Worm (Caenorhabditis elegans) whole organism, L4 larva: ENCODE results near the gene ric-8.
A peak's percentile ranks its signal among the peaks of the same experiment; 100 is the strongest.

Experiments
- D1046.2 ChIP-seq: fragments of 200-800 bp; sonication (Bioruptor generic); IDR thresholded peaks from 2 replicates; pipeline ENCODE4 v1.3.6; 2022; ENCODE audit warnings: missing genetic modification characterization, missing compliant biosample characterization
- F10B5.3 ChIP-seq: sonication (generic microtip); optimal IDR thresholded peaks from 2 replicates; lab custom pipeline; 2016; ENCODE audit warnings: mild to moderate bottlenecking, missing genetic modification characterization, missing compliant biosample characterization
- F49E8.2 ChIP-seq: sonication (generic microtip); optimal IDR thresholded peaks from 2 replicates; lab custom pipeline; 2016; ENCODE audit warnings: missing compliant biosample characterization, mild to moderate bottlenecking, missing genetic modification characterization, borderline replicate concordance
- T20F7.1 ChIP-seq: fragments of 200-800 bp; sonication (Bioruptor generic); optimal IDR thresholded peaks from 2 replicates; lab custom pipeline; 2018; ENCODE audit warnings: mild to moderate bottlenecking, missing genetic modification characterization, missing compliant biosample characterization
- T26A8.4 ChIP-seq: fragments of 200-800 bp; sonication (Bioruptor generic); IDR thresholded peaks from 2 replicates; pipeline ENCODE4 v1.3.6; 2022; ENCODE audit warnings: missing genetic modification characterization, missing compliant biosample characterization
- Y75B8A.6 ChIP-seq: fragments of 200-800 bp; sonication (Bioruptor generic); IDR thresholded peaks from 2 replicates; pipeline ENCODE4 v1.3.6; 2022; ENCODE audit warnings: missing genetic modification reagents, missing genetic modification characterization, missing compliant biosample characterization
- ZK546.5 ChIP-seq, 2 experiments: sonication (generic microtip); optimal IDR thresholded peaks; 2 replicates each; lab custom pipeline; 2017; ENCODE audit warnings: missing biosample characterization in 2 of 2, missing genetic modification characterization in 2 of 2
- aha-1 ChIP-seq: fragments of 150-350 bp; peaks from one replicate; lab custom pipeline; 2014; ENCODE audit warnings: missing biosample characterization, missing genetic modification characterization
- ama-1 ChIP-seq: fragments of 150-350 bp; optimal IDR thresholded peaks from 2 replicates; lab custom pipeline; 2014; ENCODE audit warnings: inconsistent platforms, mixed read lengths
- attf-4 ChIP-seq: sonication (generic microtip); optimal IDR thresholded peaks from 3 replicates; lab custom pipeline; 2017; ENCODE audit warnings: missing biosample characterization, missing genetic modification characterization
- ceh-32 ChIP-seq: sonication (generic microtip); optimal IDR thresholded peaks from 2 replicates; lab custom pipeline; 2016; ENCODE audit warnings: mild to moderate bottlenecking, missing genetic modification characterization, missing compliant biosample characterization; ENCODE audit not compliant: poor library complexity
- ceh-44 ChIP-seq: fragments of 200-800 bp; sonication (Bioruptor generic); IDR thresholded peaks from 2 replicates; pipeline ENCODE4 v1.3.6; 2022; ENCODE audit warnings: missing genetic modification reagents, missing genetic modification characterization, missing compliant biosample characterization
- ces-1 ChIP-seq: fragments of 150-350 bp; sonication (generic microtip); optimal IDR thresholded peaks from 4 replicates; lab custom pipeline; 2014; ENCODE audit warnings: missing biosample characterization, missing genetic modification reagents, missing genetic modification characterization
- ctbp-1 ChIP-seq: fragments of 200-800 bp; sonication (Bioruptor generic); IDR thresholded peaks from 2 replicates; pipeline ENCODE4 v1.3.6; 2022; ENCODE audit warnings: missing genetic modification reagents, missing genetic modification characterization, missing compliant biosample characterization
- daf-12 ChIP-seq: fragments of 150-350 bp; optimal IDR thresholded peaks from 2 replicates; lab custom pipeline; 2014; ENCODE audit warnings: missing biosample characterization, missing genetic modification reagents, missing genetic modification characterization
- dmd-6 ChIP-seq: fragments of 200-800 bp; sonication (Bioruptor generic); IDR thresholded peaks from 2 replicates; pipeline ENCODE4 v1.3.6; 2022; ENCODE audit warnings: missing genetic modification reagents, missing genetic modification characterization, missing compliant biosample characterization
- dmd-8 ChIP-seq: fragments of 200-800 bp; sonication (Bioruptor generic); IDR thresholded peaks from 2 replicates; pipeline ENCODE4 v1.3.6; 2022; ENCODE audit warnings: missing genetic modification characterization, missing compliant biosample characterization
- duxl-1 ChIP-seq: sonication (generic microtip); optimal IDR thresholded peaks from 2 replicates; lab custom pipeline; 2016; ENCODE audit warnings: mild to moderate bottlenecking, missing genetic modification characterization, moderate library complexity, missing compliant biosample characterization; ENCODE audit not compliant: poor library complexity
- dve-1 ChIP-seq: sonication (generic microtip); optimal IDR thresholded peaks from 2 replicates; lab custom pipeline; 2017; ENCODE audit warnings: antibody characterized with exemption, mild to moderate bottlenecking, missing genetic modification characterization, missing compliant biosample characterization; ENCODE audit not compliant: insufficient read depth
- fos-1 ChIP-seq: fragments of 150-350 bp; optimal IDR thresholded peaks from 2 replicates; lab custom pipeline; 2014; ENCODE audit warnings: missing biosample characterization, missing genetic modification characterization
- hif-1 ChIP-seq, 2 experiments: sonication (generic microtip); optimal IDR thresholded peaks; 2 replicates each; lab custom pipeline; 2016 to 2017; ENCODE audit warnings: missing compliant biosample characterization in 2 of 2, missing genetic modification characterization in 2 of 2, missing genetic modification reagents in 2 of 2, missing genotype in 2 of 2, mild to moderate bottlenecking in 1 of 2
- hlh-11 ChIP-seq: fragments of 200-800 bp; sonication (Bioruptor generic); optimal IDR thresholded peaks from 2 replicates; lab custom pipeline; 2018; ENCODE audit warnings: mild to moderate bottlenecking, missing genetic modification characterization, missing compliant biosample characterization
- hlh-30 ChIP-seq: sonication (generic microtip); optimal IDR thresholded peaks from 2 replicates; lab custom pipeline; 2017; ENCODE audit warnings: antibody characterized with exemption, mild to moderate bottlenecking, missing genetic modification characterization, missing compliant biosample characterization; ENCODE audit not compliant: insufficient read depth
- jun-1 ChIP-seq: fragments of 150-350 bp; optimal IDR thresholded peaks from 2 replicates; lab custom pipeline; 2014; ENCODE audit warnings: missing biosample characterization, missing genetic modification reagents, missing genetic modification characterization
- lin-13 ChIP-seq: fragments of 150-350 bp; optimal IDR thresholded peaks from 2 replicates; lab custom pipeline; 2014; ENCODE audit warnings: missing biosample characterization, missing genetic modification reagents, missing genetic modification characterization
- lin-29 ChIP-seq: fragments of 200-800 bp; sonication (Bioruptor generic); IDR thresholded peaks from 2 replicates; pipeline ENCODE4 v1.3.6; 2022; ENCODE audit warnings: missing genetic modification reagents, missing genetic modification characterization, missing compliant biosample characterization
- lsy-2 ChIP-seq, 2 experiments: fragments of 150-350 bp in 1 of 2; sonication (generic microtip) in 1 of 2; optimal IDR thresholded peaks; 2 replicates each; lab custom pipeline; 2014 to 2017; ENCODE audit warnings: missing biosample characterization in 2 of 2, missing genetic modification characterization in 2 of 2
- madf-9 ChIP-seq: fragments of 200-800 bp; sonication (Bioruptor generic); conservative IDR thresholded peaks from 2 replicates; pipeline ENCODE4 v1.3.6; 2022; ENCODE audit warnings: missing genetic modification reagents, missing genetic modification characterization, missing compliant biosample characterization
- mdl-1 ChIP-seq, 2 experiments: fragments of 150-350 bp in 1 of 2; sonication (generic microtip) in 1 of 2; optimal IDR thresholded peaks; 2 replicates each; lab custom pipeline; 2014 to 2017; ENCODE audit warnings: missing biosample characterization in 2 of 2, missing genetic modification characterization in 2 of 2
- mep-1 ChIP-seq: fragments of 150-350 bp; sonication (generic microtip); optimal IDR thresholded peaks from 3 replicates; lab custom pipeline; 2014; ENCODE audit warnings: missing biosample characterization, missing genetic modification characterization
- mxl-3 ChIP-seq: fragments of 200-800 bp; sonication (Bioruptor generic); optimal IDR thresholded peaks from 2 replicates; lab custom pipeline; 2018; ENCODE audit warnings: mild to moderate bottlenecking, missing genetic modification characterization, missing compliant biosample characterization
- nhr-102 ChIP-seq: sonication (generic microtip); optimal IDR thresholded peaks from 2 replicates; lab custom pipeline; 2016; ENCODE audit warnings: mild to moderate bottlenecking, missing genetic modification characterization, moderate library complexity, missing compliant biosample characterization
- nhr-25 ChIP-seq: sonication (generic microtip); optimal IDR thresholded peaks from 2 replicates; lab custom pipeline; 2017; ENCODE audit warnings: missing genetic modification characterization, mild to moderate bottlenecking, missing compliant biosample characterization, antibody characterized with exemption, moderate library complexity, borderline replicate concordance; ENCODE audit not compliant: insufficient read depth
- nhr-28 ChIP-seq: fragments of 150-350 bp; optimal IDR thresholded peaks from 2 replicates; lab custom pipeline; 2014; ENCODE audit warnings: missing biosample characterization, missing genetic modification characterization
- nhr-41 ChIP-seq: fragments of 200-800 bp; sonication (Bioruptor generic); IDR thresholded peaks from 2 replicates; pipeline ENCODE4 v1.3.6; 2022; ENCODE audit warnings: missing genetic modification reagents, missing genetic modification characterization, missing compliant biosample characterization
- nhr-42 ChIP-seq: fragments of 200-800 bp; sonication (Bioruptor generic); IDR thresholded peaks from 2 replicates; pipeline ENCODE4 v1.3.6; 2022; ENCODE audit warnings: missing genetic modification characterization, missing compliant biosample characterization
- nhr-48 ChIP-seq: sonication (generic microtip); optimal IDR thresholded peaks from 2 replicates; lab custom pipeline; 2016; ENCODE audit warnings: mild to moderate bottlenecking, missing genetic modification characterization, missing compliant biosample characterization
- nhr-76 ChIP-seq: fragments of 150-350 bp; optimal IDR thresholded peaks from 2 replicates; lab custom pipeline; 2014; ENCODE audit warnings: missing biosample characterization, missing genetic modification characterization
- pha-4 ChIP-seq, 2 experiments: fragments of 150-350 bp in 1 of 2; fragments of 200-800 bp in 1 of 2; sonication (Bioruptor generic) in 1 of 2; IDR thresholded peaks in 1 of 2; optimal IDR thresholded peaks in 1 of 2; 2 replicates each; pipeline versions ENCODE4 v1.3.6 to Lab custom; 2014 to 2022; ENCODE audit warnings: missing genetic modification characterization in 2 of 2, missing genetic modification reagents in 2 of 2, missing biosample characterization in 1 of 2, missing compliant biosample characterization in 1 of 2
- set-16 ChIP-seq: fragments of 200-800 bp; sonication (Bioruptor generic); IDR thresholded peaks from 2 replicates; pipeline ENCODE4 v1.3.6; 2022; ENCODE audit warnings: missing genetic modification reagents, missing genetic modification characterization, missing compliant biosample characterization
- snpc-4 ChIP-seq: fragments of 150-350 bp; optimal IDR thresholded peaks from 2 replicates; lab custom pipeline; 2014; ENCODE audit warnings: missing biosample characterization, missing genetic modification characterization
- spr-3 ChIP-seq: fragments of 200-800 bp; sonication (Bioruptor generic); optimal IDR thresholded peaks from 2 replicates; lab custom pipeline; 2018; ENCODE audit warnings: mild to moderate bottlenecking, missing genetic modification characterization, missing compliant biosample characterization
- tra-1 ChIP-seq: fragments of 200-800 bp; sonication (Bioruptor generic); IDR thresholded peaks from 2 replicates; pipeline ENCODE4 v1.3.6; 2022; ENCODE audit warnings: missing genetic modification reagents, missing genetic modification characterization, missing compliant biosample characterization
- unc-130 ChIP-seq: sonication (generic microtip); optimal IDR thresholded peaks from 2 replicates; lab custom pipeline; 2016; ENCODE audit warnings: missing genetic modification reagents, missing genetic modification characterization, missing compliant biosample characterization
- unc-62 ChIP-seq, 3 experiments: fragments of 150-350 bp in 1 of 3; sonication (generic microtip); optimal IDR thresholded peaks in 2 of 3; peaks in 1 of 3; 1 replicate in 1 of 3; 2 replicates in 2 of 3; lab custom pipeline; 2014 to 2017; ENCODE audit warnings: missing biosample characterization in 3 of 3, missing genetic modification characterization in 3 of 3, missing genetic modification reagents in 3 of 3, missing genotype in 1 of 3
- zfp-2 ChIP-seq: sonication (generic microtip); optimal IDR thresholded peaks from 2 replicates; lab custom pipeline; 2016; ENCODE audit warnings: mild to moderate bottlenecking, missing genetic modification characterization, missing compliant biosample characterization
- zfp-3 ChIP-seq: fragments of 200-800 bp; sonication (Bioruptor generic); conservative IDR thresholded peaks from 2 replicates; pipeline ENCODE4 v1.3.6; 2022; ENCODE audit warnings: missing genetic modification reagents, missing genetic modification characterization, missing compliant biosample characterization
- zip-2 ChIP-seq: fragments of 150-350 bp; optimal IDR thresholded peaks from 2 replicates; lab custom pipeline; 2014; ENCODE audit warnings: missing biosample characterization, missing genetic modification characterization
- ztf-7 ChIP-seq: fragments of 150-350 bp; optimal IDR thresholded peaks from 2 replicates; lab custom pipeline; 2014; ENCODE audit warnings: missing biosample characterization, missing genetic modification characterization

ric-8 gene

DNA sequence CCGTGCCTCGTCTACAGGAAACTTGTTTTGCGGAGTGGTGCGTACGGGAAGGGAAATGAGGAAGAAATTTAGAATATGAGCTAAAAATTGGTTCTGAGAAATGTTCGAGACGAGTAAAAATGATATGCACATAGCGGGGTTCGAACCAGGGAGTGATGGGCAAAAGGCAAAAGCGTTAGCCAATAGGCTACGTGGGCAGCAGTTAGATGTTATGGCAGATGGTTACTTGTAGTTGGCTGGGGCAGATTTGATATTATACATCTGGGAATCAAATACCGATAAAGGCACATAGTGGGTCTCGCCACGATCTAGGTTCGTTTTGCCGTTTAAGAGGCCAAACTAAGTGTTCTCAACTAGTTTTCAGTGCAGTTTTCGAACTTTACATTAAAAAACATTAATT, 14.5 kb downstream of the ric-8 start (continued):
- TF ChIP-seq set-16 (no peak), spr-3 (GFP tag; lab: Kevin White, UChicago) (peak; percentile 14), T20F7.1 (GFP tag; lab: Kevin White, UChicago) (no peak), mdl-1 (tag; optimal IDR thresholded peaks at IDR 0.05; lab: Kevin White, UChicago) (no peak), hif-1 (tag; optimal IDR thresholded peaks at IDR 0.05; lab: Kevin White, UChicago) (no peak), hlh-11 (tag; lab: Kevin White, UChicago) (no peak), Y75B8A.6 (GFP tag; lab: Robert Waterston, UW) (peak; percentile 78; the same call in 1 of the 2 replicates), pha-4 (GFP tag; IDR thresholded peaks at IDR 0.05; lab: Robert Waterston, UW) (peak; percentile 78; the same call in 1 of the 2 replicates), pha-4 (tag; optimal IDR thresholded peaks at IDR 0.05; lab: Kevin White, UChicago) (no peak), dve-1 (tag; lab: Kevin White, UChicago) (no peak), hlh-30 (no peak), ceh-44 (GFP tag; lab: Robert Waterston, UW) (peak; percentile 30; the same call in 1 of the 2 replicates), attf-4 (tag; lab: Kevin White, UChicago) (no peak), ama-1 (no peak), duxl-1 (tag; lab: Kevin White, UChicago) (peak; percentile 73), nhr-28 (tag; lab: Kevin White, UChicago) (no peak), ztf-7 (tag; lab: Kevin White, UChicago) (no peak), mep-1 (no peak), dmd-8 (GFP tag; lab: Robert Waterston, UW) (peak; percentile 88), mxl-3 (GFP tag; lab: Kevin White, UChicago) (no peak), aha-1 (tag; lab: Kevin White, UChicago) (peak; percentile 96), jun-1 (tag; lab: Kevin White, UChicago) (no peak), F49E8.2 (tag; lab: Kevin White, UChicago) (no peak), lin-13 (GFP tag; lab: Kevin White, UChicago) (peak; percentile 49), madf-9 (GFP tag; lab: Robert Waterston, UW) (peak; percentile 63; the same call in 1 of the 2 replicates), T26A8.4 (GFP tag; lab: Robert Waterston, UW) (0 out of 2 replicates have a peak, but pooled peaks have one; percentile 12), ZK546.5 (tag; optimal IDR thresholded peaks at IDR 0.05; lab: Kevin White, UChicago) (no peak), nhr-76 (tag; lab: Kevin White, UChicago) (no peak), fos-1 (tag; lab: Kevin White, UChicago) (no peak), ctbp-1 (GFP tag; lab: Robert Waterston, UW) (peak; percentile 65), nhr-41 (0 out of 2 replicates have a peak, but pooled peaks have one; percentile 69), nhr-42 (GFP tag; lab: Robert Waterston, UW) (0 out of 2 replicates have a peak, but pooled peaks have one; percentile 36), dmd-6 (GFP tag; lab: Robert Waterston, UW) (no peak; the same call in 1 of the 2 replicates), unc-62 (GFP tag; optimal IDR thresholded peaks at IDR 0.05 in 1 of 2; lab: Kevin White, UChicago) (no peak), unc-62 (tag; optimal IDR thresholded peaks at IDR 0.05; lab: Kevin White, UChicago) (no peak), nhr-102 (tag; lab: Kevin White, UChicago) (peak; percentile 13), F10B5.3 (tag; lab: Kevin White, UChicago) (no peak), unc-130 (peak; percentile 31), nhr-25 (no peak), snpc-4 (tag; lab: Kevin White, UChicago) (no peak), lsy-2 (tag; optimal IDR thresholded peaks at IDR 0.05; lab: Kevin White, UChicago) (no peak), lin-29 (GFP tag; lab: Robert Waterston, UW) (no peak), nhr-48 (tag; lab: Kevin White, UChicago) (no peak), zfp-2 (tag; lab: Kevin White, UChicago) (peak; percentile 11), daf-12 (no peak), ceh-32 (tag; lab: Kevin White, UChicago) (no peak), ces-1 (GFP tag; lab: Kevin White, UChicago) (no peak), D1046.2 (GFP tag; lab: Robert Waterston, UW) (peak; percentile 58; the same call in 1 of the 2 replicates), tra-1 (GFP tag; lab: Robert Waterston, UW) (peak; percentile 33; the same call in 1 of the 2 replicates), zfp-3 (no peak), zip-2 (tag; lab: Kevin White, UChicago) (no peak)
